Worm (Caenorhabditis elegans): ENCODE measurements around the gene srt-59.

DNA sequence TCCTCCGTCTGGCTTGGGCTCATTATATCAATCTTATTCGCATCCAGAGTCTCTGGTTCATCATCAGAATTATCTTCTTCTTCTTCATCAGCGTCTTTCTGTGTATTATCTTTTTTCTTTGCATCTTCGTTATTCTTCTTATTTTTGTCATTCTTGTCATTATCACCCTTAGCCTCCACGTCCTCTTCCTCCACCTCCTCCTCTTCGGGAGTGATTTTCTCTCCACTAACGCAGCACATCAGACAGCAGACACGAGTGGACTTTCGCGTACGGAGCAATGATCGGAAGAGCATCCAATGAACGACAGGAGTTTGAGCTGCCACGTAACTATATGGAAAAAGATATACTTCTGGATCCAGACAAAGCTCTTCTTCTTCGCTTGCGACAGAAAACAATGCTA is 17.5 kb downstream of the srt-59 start:
- TF ChIP-seq nhr-76 (tag; optimal IDR thresholded peaks at IDR 0.05) = no peak
- TF ChIP-seq ztf-11 (tag; optimal IDR thresholded peaks at IDR 0.05) = no peak
- no peak for TF ChIP-seq drap-1 (GFP tag; optimal IDR thresholded peaks at IDR 0.05)
- TF ChIP-seq ham-2 (GFP tag; optimal IDR thresholded peaks at IDR 0.05) = no peak
- TF ChIP-seq snpc-4 (tag; optimal IDR thresholded peaks at IDR 0.05) = no peak
- no peak for TF ChIP-seq ces-1 (GFP tag; optimal IDR thresholded peaks at IDR 0.05)
- no peak for TF ChIP-seq ceh-43 (GFP tag; optimal IDR thresholded peaks at IDR 0.05)
- no peak for TF ChIP-seq unc-39 (tag; optimal IDR thresholded peaks at IDR 0.05)
- no peak for TF ChIP-seq elt-1 (tag; optimal IDR thresholded peaks at IDR 0.05; ENCODE audit: borderline replicate concordance, insufficient read depth)
- TF ChIP-seq lin-13 (tag; optimal IDR thresholded peaks at IDR 0.05) = no peak

All from whole organism, mixed stage, embryonic.